Fruit fly (Drosophila melanogaster) whole organism, embryonic: Measurements from ENCODE around the gene Nelf-E.

Source experiments
- C15 ChIP-seq: fragments of 200-800 bp; sonication (Bioruptor generic); IDR thresholded peaks from 3 replicates; pipeline ENCODE4 v1.3.6; 2022; ENCODE audit warnings: missing biosample characterization, missing genetic modification characterization
- CG11560 ChIP-seq: fragments of 200-800 bp; sonication (Bioruptor generic); IDR thresholded peaks from 3 replicates; pipeline ENCODE4 v1.3.6; 2022; ENCODE audit warnings: missing biosample characterization, missing genetic modification characterization
- CG11696 ChIP-seq: fragments of 200-800 bp; sonication (Bioruptor generic); IDR thresholded peaks from 2 replicates; pipeline ENCODE4 v1.3.6; 2022; ENCODE audit warnings: missing biosample characterization, missing genetic modification characterization
- CG12299 ChIP-seq: fragments of 200-800 bp; sonication (Bioruptor generic); optimal IDR thresholded peaks from 2 replicates; lab custom pipeline; 2018; ENCODE audit warnings: missing biosample characterization, mild to moderate bottlenecking, missing genetic modification characterization
- CG13123 ChIP-seq: fragments of 200-800 bp; sonication (Bioruptor generic); optimal IDR thresholded peaks from 2 replicates; lab custom pipeline; 2016; ENCODE audit warnings: missing biosample characterization, missing genetic modification characterization
- CG13894 ChIP-seq: fragments of 200-800 bp; sonication (Bioruptor generic); optimal IDR thresholded peaks from 3 replicates; lab custom pipeline; 2018; ENCODE audit warnings: missing biosample characterization, mild to moderate bottlenecking, missing genetic modification characterization, moderate library complexity
- CG14014 ChIP-seq: fragments of 200-800 bp; sonication (Bioruptor generic); IDR thresholded peaks from 2 replicates; pipeline ENCODE4 v1.3.6; 2022; ENCODE audit warnings: missing biosample characterization, missing genetic modification characterization
- CG17612 ChIP-seq: fragments of 200-800 bp; sonication (Bioruptor generic); IDR thresholded peaks from 2 replicates; pipeline ENCODE4 v1.3.6; 2022; ENCODE audit warnings: missing biosample characterization, missing genetic modification characterization
- CG17802 ChIP-seq: fragments of 200-800 bp; sonication (Bioruptor generic); optimal IDR thresholded peaks from 2 replicates; lab custom pipeline; 2018; ENCODE audit warnings: missing biosample characterization, mild to moderate bottlenecking, missing genetic modification characterization, moderate library complexity
- CG17829 ChIP-seq: fragments of 200-800 bp; optimal IDR thresholded peaks from 2 replicates; lab custom pipeline; 2019; ENCODE audit warnings: missing biosample characterization, mild to moderate bottlenecking, missing genetic modification characterization, moderate library complexity
- CG30431 ChIP-seq: fragments of 200-800 bp; sonication (Bioruptor generic); optimal IDR thresholded peaks from 2 replicates; lab custom pipeline; 2017; ENCODE audit warnings: missing biosample characterization, missing genetic modification characterization
- CG31224 ChIP-seq: fragments of 200-800 bp; sonication (Bioruptor generic); IDR thresholded peaks from 2 replicates; pipeline ENCODE4 v1.3.6; 2022; ENCODE audit warnings: missing biosample characterization, missing genetic modification characterization
- CG3163 ChIP-seq: fragments of 200-800 bp; sonication (Bioruptor generic); optimal IDR thresholded peaks from 3 replicates; lab custom pipeline; 2016; ENCODE audit warnings: missing biosample characterization, missing genetic modification characterization
- CG3995 ChIP-seq: fragments of 200-800 bp; sonication (Bioruptor generic); optimal IDR thresholded peaks from 3 replicates; lab custom pipeline; 2016; ENCODE audit warnings: missing biosample characterization, missing genetic modification characterization
- CG6854 ChIP-seq: fragments of 200-800 bp; sonication (Bioruptor generic); optimal IDR thresholded peaks from 3 replicates; lab custom pipeline; 2017; ENCODE audit warnings: missing biosample characterization, mild to moderate bottlenecking, missing genetic modification characterization
- CG7271 ChIP-seq: fragments of 200-800 bp; sonication (Bioruptor generic); optimal IDR thresholded peaks from 2 replicates; lab custom pipeline; 2018; ENCODE audit warnings: missing biosample characterization, mild to moderate bottlenecking, missing genetic modification characterization, moderate library complexity
- CG7357 ChIP-seq: fragments of 200-800 bp; sonication (Bioruptor generic); IDR thresholded peaks from 3 replicates; pipeline ENCODE4 v1.3.6; 2022; ENCODE audit warnings: missing biosample characterization, missing genetic modification characterization
- CG8089 ChIP-seq: fragments of 200-800 bp; sonication (Bioruptor generic); optimal IDR thresholded peaks from 3 replicates; lab custom pipeline; 2016; ENCODE audit warnings: missing biosample characterization, missing genetic modification characterization
- Dbx ChIP-seq: fragments of 200-800 bp; sonication (Bioruptor generic); IDR thresholded peaks from 3 replicates; pipeline ENCODE4 v1.3.6; 2022; ENCODE audit warnings: missing biosample characterization, missing genetic modification characterization
- Fer3 ChIP-seq: fragments of 200-800 bp; sonication (Bioruptor generic); optimal IDR thresholded peaks from 2 replicates; lab custom pipeline; 2018; ENCODE audit warnings: missing biosample characterization, mild to moderate bottlenecking, missing genetic modification characterization, moderate library complexity
- HHEX ChIP-seq: fragments of 200-800 bp; sonication (Bioruptor generic); optimal IDR thresholded peaks from 3 replicates; lab custom pipeline; 2017; ENCODE audit warnings: missing biosample characterization, mild to moderate bottlenecking, missing genetic modification characterization, missing genetic modification reagents
- Hand ChIP-seq: fragments of 200-800 bp; sonication (Bioruptor generic); optimal IDR thresholded peaks from 2 replicates; lab custom pipeline; 2017; ENCODE audit warnings: mild to moderate bottlenecking, missing biosample characterization, missing genetic modification reagents, missing genetic modification characterization
- Hey ChIP-seq: fragments of 200-800 bp; sonication (Bioruptor generic); optimal IDR thresholded peaks from 3 replicates; lab custom pipeline; 2018; ENCODE audit warnings: missing biosample characterization, mild to moderate bottlenecking, missing genetic modification characterization
- Jarid2 ChIP-seq: fragments of 200-800 bp; sonication (Bioruptor generic); optimal IDR thresholded peaks from 3 replicates; lab custom pipeline; 2017; ENCODE audit warnings: mild to moderate bottlenecking, missing biosample characterization, missing genetic modification reagents, missing genetic modification characterization
- Lhr ChIP-seq: fragments of 200-800 bp; sonication (Bioruptor generic); optimal IDR thresholded peaks from 3 replicates; lab custom pipeline; 2017; ENCODE audit warnings: mild to moderate bottlenecking, missing biosample characterization, missing genetic modification reagents, missing genetic modification characterization
- Lim3 ChIP-seq: fragments of 200-800 bp; sonication (Bioruptor generic); IDR thresholded peaks from 2 replicates; pipeline ENCODE4 v1.3.6; 2022; ENCODE audit warnings: missing biosample characterization, missing genetic modification characterization
- Meics ChIP-seq: fragments of 200-800 bp; sonication (Bioruptor generic); optimal IDR thresholded peaks from 2 replicates; lab custom pipeline; 2017; ENCODE audit warnings: missing biosample characterization, mild to moderate bottlenecking, missing genetic modification characterization
- NC2β ChIP-seq: fragments of 200-800 bp; sonication (Bioruptor generic); optimal IDR thresholded peaks from 2 replicates; lab custom pipeline; 2016; ENCODE audit warnings: missing biosample characterization, missing genetic modification characterization
- NFAT ChIP-seq: fragments of 200-800 bp; sonication (Bioruptor generic); IDR thresholded peaks from 2 replicates; pipeline ENCODE4 v1.3.6; 2022; ENCODE audit warnings: missing biosample characterization, missing genetic modification characterization
- Nf-YA ChIP-seq: fragments of 200-800 bp; sonication (Bioruptor generic); IDR thresholded peaks from 2 replicates; pipeline ENCODE4 v1.3.6; 2022; ENCODE audit warnings: missing biosample characterization, missing genetic modification characterization
- Sry-β ChIP-seq: fragments of 200-800 bp; sonication (Bioruptor generic); optimal IDR thresholded peaks from 2 replicates; lab custom pipeline; 2018; ENCODE audit warnings: missing biosample characterization, mild to moderate bottlenecking, missing genetic modification characterization, moderate library complexity
- Stat92E ChIP-seq, 3 experiments: fragments of >200 bp in 2 of 3; fragments of 200-800 bp in 1 of 3; sonication (Bioruptor generic) in 1 of 3; optimal IDR thresholded peaks; 2 replicates each; lab custom pipeline; 2017 to 2019; ENCODE audit warnings: missing biosample characterization in 3 of 3, missing genetic modification characterization in 3 of 3, mild to moderate bottlenecking in 1 of 3, moderate library complexity in 1 of 3
- Xrp1 ChIP-seq: fragments of 200-800 bp; sonication (Bioruptor generic); IDR thresholded peaks from 2 replicates; pipeline ENCODE4 v1.3.6; 2022; ENCODE audit warnings: missing biosample characterization, missing genetic modification characterization
- amos ChIP-seq: fragments of 200-800 bp; sonication (Bioruptor generic); IDR thresholded peaks from 2 replicates; pipeline ENCODE4 v1.3.6; 2022; ENCODE audit warnings: missing biosample characterization, missing genetic modification characterization; ENCODE audit not compliant: partially characterized antibody
- bigmax ChIP-seq: fragments of 200-800 bp; sonication (Bioruptor generic); optimal IDR thresholded peaks from 2 replicates; lab custom pipeline; 2018; ENCODE audit warnings: missing biosample characterization, mild to moderate bottlenecking, missing genetic modification characterization
- br ChIP-seq: fragments of >200 bp; optimal IDR thresholded peaks from 2 replicates; lab custom pipeline; 2017
- cad ChIP-seq: fragments of >200 bp; optimal IDR thresholded peaks from 2 replicates; lab custom pipeline; 2017; ENCODE audit warnings: missing biosample characterization, missing genetic modification characterization
- chif ChIP-seq, 2 experiments: fragments of 200-800 bp; sonication (Bioruptor generic); optimal IDR thresholded peaks; 3 replicates each; lab custom pipeline; 2016; ENCODE audit warnings: missing biosample characterization in 2 of 2, missing genetic modification characterization in 2 of 2
- disco-r ChIP-seq: fragments of 200-800 bp; sonication (Bioruptor generic); optimal IDR thresholded peaks from 2 replicates; lab custom pipeline; 2016; ENCODE audit warnings: missing biosample characterization, missing genetic modification characterization
- gsb-n ChIP-seq: fragments of 200-800 bp; sonication (Bioruptor generic); optimal IDR thresholded peaks from 3 replicates; lab custom pipeline; 2018; ENCODE audit warnings: missing biosample characterization, mild to moderate bottlenecking, missing genetic modification characterization
- hbn ChIP-seq: fragments of 200-800 bp; sonication (Bioruptor generic); IDR thresholded peaks from 2 replicates; pipeline ENCODE4 v1.3.6; 2022; ENCODE audit warnings: missing biosample characterization, missing genetic modification characterization; ENCODE audit not compliant: partially characterized antibody
- her ChIP-seq: fragments of 200-800 bp; sonication (Bioruptor generic); optimal IDR thresholded peaks from 2 replicates; lab custom pipeline; 2016; ENCODE audit warnings: missing biosample characterization, missing genetic modification characterization
- ind ChIP-seq: fragments of 200-800 bp; sonication (Bioruptor generic); optimal IDR thresholded peaks from 3 replicates; lab custom pipeline; 2016; ENCODE audit warnings: missing biosample characterization, missing genetic modification characterization
- jing ChIP-seq: fragments of 200-800 bp; sonication (Bioruptor generic); optimal IDR thresholded peaks from 2 replicates; lab custom pipeline; 2018; ENCODE audit warnings: missing biosample characterization, mild to moderate bottlenecking, missing genetic modification characterization
- pros ChIP-seq: fragments of 200-800 bp; sonication (Bioruptor generic); optimal IDR thresholded peaks from 3 replicates; lab custom pipeline; 2019; ENCODE audit warnings: missing biosample characterization, mild to moderate bottlenecking, missing genetic modification characterization, moderate library complexity
- row ChIP-seq: fragments of 200-800 bp; sonication (Bioruptor generic); IDR thresholded peaks from 3 replicates; pipeline ENCODE4 v1.3.6; 2022; ENCODE audit warnings: missing biosample characterization, missing genetic modification characterization
- sisA ChIP-seq: fragments of 200-800 bp; sonication (Bioruptor generic); IDR thresholded peaks from 2 replicates; pipeline ENCODE4 v1.3.6; 2022; ENCODE audit warnings: missing biosample characterization, missing genetic modification characterization
- slou ChIP-seq: fragments of 200-800 bp; sonication (Bioruptor generic); optimal IDR thresholded peaks from 3 replicates; lab custom pipeline; 2016; ENCODE audit warnings: missing biosample characterization, missing genetic modification characterization
- trem ChIP-seq: fragments of 200-800 bp; optimal IDR thresholded peaks from 3 replicates; lab custom pipeline; 2019; ENCODE audit warnings: missing biosample characterization, mild to moderate bottlenecking, missing genetic modification characterization, moderate library complexity
- yki ChIP-seq: fragments of >200 bp; optimal IDR thresholded peaks from 3 replicates; lab custom pipeline; 2018

Gene Nelf-E

dm6 chr3L:8600752-8601433, at the start of gene Nelf-E, which contains the start of gene RpL14 (continued):
- peak; percentile 95 for TF ChIP-seq disco-r
- TF ChIP-seq amos (GFP tag; lab: Robert Waterston, UW): peak; percentile 60
- TF ChIP-seq Hey (tag; lab: Kevin White, UChicago): peak; percentile 94
- TF ChIP-seq CG14014: peak; percentile 92
- TF ChIP-seq jing: peak; percentile 82
- TF ChIP-seq CG7357: peak; percentile 69
- TF ChIP-seq Meics (GFP tag; lab: Kevin White, UChicago): peak; percentile 97
- TF ChIP-seq Stat92E (GFP tag; optimal IDR thresholded peaks at IDR 0.05; lab: Kevin White, UChicago): peak in 1 of 3 experiments; percentile 92
- peak; percentile 95 for TF ChIP-seq trem (tag; lab: Kevin White, UChicago)
- peak; percentile 90 for TF ChIP-seq CG17802 (tag; lab: Kevin White, UChicago)
- TF ChIP-seq CG3995: peak; percentile 82
- TF ChIP-seq CG12299 (tag; lab: Kevin White, UChicago): peak; percentile 90
- peak; percentile 94 for TF ChIP-seq CG6854 (GFP tag; lab: Kevin White, UChicago)
- TF ChIP-seq Lhr: peak; percentile 96
- peak; percentile 95 for TF ChIP-seq Fer3 (tag; lab: Kevin White, UChicago)
- peak; percentile 88 to 96 for TF ChIP-seq chif (GFP tag; optimal IDR thresholded peaks at IDR 0.05; lab: Kevin White, UChicago)
- peak; percentile 86 for TF ChIP-seq CG31224 (GFP tag; lab: Robert Waterston, UW)
- TF ChIP-seq NFAT (GFP tag; lab: Robert Waterston, UW): peak; percentile 97
- TF ChIP-seq CG13123 (GFP tag; lab: Kevin White, UChicago): no peak
- TF ChIP-seq CG17612 (GFP tag; lab: Robert Waterston, UW): peak; percentile 80; the same call in 1 of the 2 replicates
- TF ChIP-seq CG11560 (tag; lab: Robert Waterston, UW): peak; percentile 51; the same call in 2 of the 3 replicates
- peak; percentile 68 for TF ChIP-seq row (GFP tag; lab: Robert Waterston, UW)
- TF ChIP-seq hbn (GFP tag; lab: Robert Waterston, UW): no peak
- peak; percentile 86 for TF ChIP-seq bigmax (GFP tag; lab: Kevin White, UChicago)
- peak; percentile 95 for TF ChIP-seq CG13894 (tag; lab: Kevin White, UChicago)
- peak; percentile 82 for TF ChIP-seq Xrp1
- peak; percentile 75 for TF ChIP-seq sisA (GFP tag; lab: Robert Waterston, UW)
- peak; percentile 96 for TF ChIP-seq Dbx
- 0 out of 2 replicates have a peak, but pooled peaks have one; percentile 42 for TF ChIP-seq Lim3 (GFP tag; lab: Robert Waterston, UW)
- TF ChIP-seq CG7271 (tag; lab: Kevin White, UChicago): peak; percentile 99
- TF ChIP-seq CG17829: peak; percentile 93
- peak; percentile 100 for TF ChIP-seq NC2β (GFP tag; lab: Kevin White, UChicago)
- TF ChIP-seq ind (GFP tag; lab: Kevin White, UChicago): peak; percentile 84
- TF ChIP-seq Nf-YA (GFP tag; lab: Robert Waterston, UW): peak; percentile 88
- TF ChIP-seq CG30431: peak; percentile 81
- TF ChIP-seq C15 (GFP tag; lab: Robert Waterston, UW): peak; percentile 91
- TF ChIP-seq br (lab: Kevin White, UChicago): no peak
- TF ChIP-seq Hand (GFP tag; lab: Kevin White, UChicago): peak; percentile 89
- no peak for TF ChIP-seq cad
- TF ChIP-seq CG8089 (GFP tag; lab: Kevin White, UChicago): peak; percentile 96
- TF ChIP-seq slou (GFP tag; lab: Kevin White, UChicago): peak; percentile 91
- TF ChIP-seq CG3163: peak; percentile 91
- TF ChIP-seq gsb-n (tag; lab: Kevin White, UChicago): peak; percentile 96
- peak; percentile 38 for TF ChIP-seq pros (GFP tag; lab: Kevin White, UChicago)
- TF ChIP-seq Jarid2 (GFP tag; lab: Kevin White, UChicago): peak; percentile 90
- TF ChIP-seq CG11696: peak; percentile 79
- peak; percentile 96 for TF ChIP-seq her (GFP tag; lab: Kevin White, UChicago)
- peak; percentile 98 for TF ChIP-seq HHEX (GFP tag; lab: Kevin White, UChicago)
- TF ChIP-seq yki: no peak
- peak; percentile 72 for TF ChIP-seq Sry-β (GFP tag; lab: Kevin White, UChicago)
